Worm (Caenorhabditis elegans) whole organism, L3 larva: Measurements from ENCODE around the gene srbc-23.

Experiments used
- ama-1 ChIP-seq: fragments of 150-350 bp; optimal IDR thresholded peaks from 2 replicates; lab custom pipeline; 2018
- ceh-16 ChIP-seq: sonication (generic microtip); optimal IDR thresholded peaks from 2 replicates; lab custom pipeline; 2017; ENCODE audit warnings: missing biosample characterization, missing genetic modification characterization
- ceh-28 ChIP-seq: fragments of 150-350 bp; optimal IDR thresholded peaks from 2 replicates; lab custom pipeline; 2014; ENCODE audit warnings: missing biosample characterization, missing genetic modification reagents, missing genetic modification characterization
- ceh-82 ChIP-seq: fragments of 150-350 bp; optimal IDR thresholded peaks from 2 replicates; lab custom pipeline; 2014; ENCODE audit warnings: missing biosample characterization, missing genetic modification characterization
- ceh-9 ChIP-seq: sonication (generic microtip); optimal IDR thresholded peaks from 2 replicates; lab custom pipeline; 2018; ENCODE audit warnings: missing biosample characterization, missing genetic modification characterization
- daf-12 ChIP-seq: fragments of 150-350 bp; optimal IDR thresholded peaks from 2 replicates; lab custom pipeline; 2014; ENCODE audit warnings: missing biosample characterization, missing genetic modification reagents, missing genetic modification characterization
- egl-27 ChIP-seq: sonication (generic microtip); optimal IDR thresholded peaks from 4 replicates; lab custom pipeline; 2017; ENCODE audit warnings: missing biosample characterization, missing genetic modification reagents, missing genetic modification characterization
- egl-5 ChIP-seq: fragments of 150-350 bp; optimal IDR thresholded peaks from 2 replicates; lab custom pipeline; 2017; ENCODE audit warnings: missing biosample characterization, missing genetic modification reagents, missing genetic modification characterization, inconsistent platforms
- elt-1 ChIP-seq: fragments of 150-350 bp; optimal IDR thresholded peaks from 2 replicates; lab custom pipeline; 2014; ENCODE audit warnings: missing biosample characterization, missing genetic modification characterization
- elt-2 ChIP-seq: sonication (generic microtip); optimal IDR thresholded peaks from 2 replicates; lab custom pipeline; 2016; ENCODE audit warnings: missing genetic modification reagents, mild to moderate bottlenecking, missing genetic modification characterization, missing compliant biosample characterization
- elt-3 ChIP-seq, 3 experiments: fragments of 150-350 bp in 1 of 3; sonication (generic microtip) in 2 of 3; optimal IDR thresholded peaks; 2 replicates in 2 of 3; 4 replicates in 1 of 3; lab custom pipeline; 2014 to 2017; ENCODE audit warnings: missing biosample characterization in 3 of 3, missing genetic modification characterization in 3 of 3
- eor-1 ChIP-seq, 2 experiments: fragments of 150-350 bp; optimal IDR thresholded peaks; 2 replicates each; lab custom pipeline; 2014 to 2018; ENCODE audit warnings: missing biosample characterization in 2 of 2, missing genetic modification characterization in 2 of 2
- fos-1 ChIP-seq: fragments of 150-350 bp; optimal IDR thresholded peaks from 2 replicates; lab custom pipeline; 2014; ENCODE audit warnings: missing biosample characterization, missing genetic modification characterization
- jun-1 ChIP-seq: fragments of 150-350 bp; optimal IDR thresholded peaks from 2 replicates; lab custom pipeline; 2014; ENCODE audit warnings: missing biosample characterization, missing genetic modification reagents, missing genetic modification characterization
- lin-15B ChIP-seq: fragments of 150-350 bp; optimal IDR thresholded peaks from 2 replicates; lab custom pipeline; 2014; ENCODE audit warnings: missing biosample characterization, missing genetic modification characterization
- lin-39 ChIP-seq: fragments of 150-350 bp; optimal IDR thresholded peaks from 2 replicates; lab custom pipeline; 2018; ENCODE audit warnings: missing biosample characterization, missing genetic modification reagents, missing genetic modification characterization
- lsy-12 ChIP-seq: sonication (generic microtip); optimal IDR thresholded peaks from 2 replicates; lab custom pipeline; 2016; ENCODE audit warnings: mild to moderate bottlenecking, missing genetic modification characterization, missing compliant biosample characterization
- mdl-1 ChIP-seq: fragments of 150-350 bp; optimal IDR thresholded peaks from 2 replicates; lab custom pipeline; 2014; ENCODE audit warnings: missing biosample characterization, missing genetic modification characterization
- mml-1 ChIP-seq: fragments of 150-350 bp; sonication (generic microtip); optimal IDR thresholded peaks from 3 replicates; lab custom pipeline; 2014; ENCODE audit warnings: missing biosample characterization, missing genetic modification characterization
- nfya-1 ChIP-seq: sonication (generic microtip); optimal IDR thresholded peaks from 2 replicates; lab custom pipeline; 2017; ENCODE audit warnings: missing genetic modification characterization, mild to moderate bottlenecking, missing compliant biosample characterization, antibody characterized with exemption, moderate library complexity; ENCODE audit not compliant: insufficient read depth
- nhr-11 ChIP-seq: fragments of 150-350 bp; optimal IDR thresholded peaks from 2 replicates; lab custom pipeline; 2014; ENCODE audit warnings: missing biosample characterization, missing genetic modification characterization
- nhr-12 ChIP-seq: fragments of 150-350 bp; optimal IDR thresholded peaks from 2 replicates; lab custom pipeline; 2014; ENCODE audit warnings: missing biosample characterization, missing genetic modification characterization
- nhr-23 ChIP-seq: fragments of 150-350 bp; optimal IDR thresholded peaks from 2 replicates; lab custom pipeline; 2014; ENCODE audit warnings: missing biosample characterization, missing genetic modification reagents, missing genetic modification characterization
- nhr-237 ChIP-seq: fragments of 150-350 bp; optimal IDR thresholded peaks from 2 replicates; lab custom pipeline; 2014; ENCODE audit warnings: missing biosample characterization, missing genetic modification characterization
- nhr-25 ChIP-seq: sonication (generic microtip); optimal IDR thresholded peaks from 2 replicates; lab custom pipeline; 2017; ENCODE audit warnings: missing biosample characterization, missing genetic modification characterization
- nhr-43 ChIP-seq: sonication (generic microtip); optimal IDR thresholded peaks from 2 replicates; lab custom pipeline; 2016; ENCODE audit warnings: mild to moderate bottlenecking, missing genetic modification characterization, missing compliant biosample characterization; ENCODE audit not compliant: poor library complexity, severe bottlenecking
- nhr-67 ChIP-seq: fragments of 150-350 bp; optimal IDR thresholded peaks from 2 replicates; lab custom pipeline; 2014; ENCODE audit warnings: missing biosample characterization, missing genetic modification characterization
- nhr-76 ChIP-seq: fragments of 150-350 bp; sonication (generic microtip); optimal IDR thresholded peaks from 5 replicates; lab custom pipeline; 2014; ENCODE audit warnings: missing biosample characterization, missing genetic modification characterization
- pha-4 ChIP-seq: fragments of 150-350 bp; optimal IDR thresholded peaks from 2 replicates; lab custom pipeline; 2014; ENCODE audit warnings: missing biosample characterization, missing genetic modification reagents, missing genetic modification characterization
- pqm-1 ChIP-seq: fragments of 150-350 bp; optimal IDR thresholded peaks from 2 replicates; lab custom pipeline; 2017; ENCODE audit warnings: missing biosample characterization, missing genetic modification characterization, inconsistent platforms
- sea-2 ChIP-seq: fragments of 150-350 bp; sonication (generic microtip); optimal IDR thresholded peaks from 4 replicates; lab custom pipeline; 2014; ENCODE audit warnings: missing biosample characterization, missing genetic modification reagents, missing genetic modification characterization
- skn-1 ChIP-seq: fragments of 150-350 bp; optimal IDR thresholded peaks from 2 replicates; lab custom pipeline; 2014; ENCODE audit warnings: missing biosample characterization, missing genetic modification characterization
- snpc-4 ChIP-seq: fragments of 150-350 bp; optimal IDR thresholded peaks from 2 replicates; lab custom pipeline; 2014; ENCODE audit warnings: missing biosample characterization, missing genetic modification characterization
- tbx-2 ChIP-seq: sonication (generic microtip); optimal IDR thresholded peaks from 2 replicates; lab custom pipeline; 2016; ENCODE audit warnings: mild to moderate bottlenecking, missing genetic modification characterization, missing compliant biosample characterization
- unc-39 ChIP-seq: sonication (generic microtip); optimal IDR thresholded peaks from 4 replicates; lab custom pipeline; 2017; ENCODE audit warnings: missing biosample characterization, missing genetic modification characterization
- zag-1 ChIP-seq: fragments of 150-350 bp; optimal IDR thresholded peaks from 2 replicates; lab custom pipeline; 2014; ENCODE audit warnings: missing biosample characterization, missing genetic modification characterization
- ztf-11 ChIP-seq: fragments of 150-350 bp; optimal IDR thresholded peaks from 2 replicates; lab custom pipeline; 2014; ENCODE audit warnings: missing biosample characterization, missing genetic modification characterization
- ztf-4 ChIP-seq: fragments of 150-350 bp; optimal IDR thresholded peaks from 2 replicates; lab custom pipeline; 2014; ENCODE audit warnings: missing biosample characterization, missing genetic modification characterization

srbc-23 gene

ce11 chrV:2177307-2177764 is 24.0 kb downstream of the srbc-23 start, which contains the start of gene srbc-17:
TSS of gene srbc-17 (plus strand) at chrV:2177714.
- TF ChIP-seq mml-1: no peak
- TF ChIP-seq jun-1 (tag; lab: Kevin White, UChicago): no peak
- no peak for TF ChIP-seq ceh-82 (tag; lab: Kevin White, UChicago)
- no peak for TF ChIP-seq nhr-76 (tag; lab: Kevin White, UChicago)
- TF ChIP-seq tbx-2: no peak
- TF ChIP-seq lin-39 (tag; lab: Kevin White, UChicago): no peak
- TF ChIP-seq nfya-1 (tag; lab: Kevin White, UChicago): no peak
- TF ChIP-seq egl-5 (tag; lab: Kevin White, UChicago): no peak
- no peak for TF ChIP-seq ztf-11 (tag; lab: Kevin White, UChicago)
- no peak for TF ChIP-seq nhr-25
- TF ChIP-seq ztf-4: no peak
- TF ChIP-seq daf-12 (tag; lab: Kevin White, UChicago): no peak
- TF ChIP-seq sea-2 (GFP tag; lab: Kevin White, UChicago): no peak
- no peak for TF ChIP-seq mdl-1 (tag; lab: Kevin White, UChicago)
- TF ChIP-seq elt-3 (tag; optimal IDR thresholded peaks at IDR 0.05; lab: Kevin White, UChicago): no peak

ce11 chrV:2179214-2179613 is 25.8 kb downstream of the srbc-23 start, which contains the start of gene cyp-33C1:
TSS of gene cyp-33C1 (plus strand) at chrV:2179514.
- TF ChIP-seq lin-15B (tag; lab: Kevin White, UChicago) (no peak), zag-1 (tag; lab: Kevin White, UChicago) (no peak), elt-1 (tag; lab: Kevin White, UChicago) (no peak), nhr-43 (no peak), lsy-12 (tag; lab: Kevin White, UChicago) (no peak), egl-27 (no peak), pha-4 (no peak), nfya-1 (tag; lab: Kevin White, UChicago) (no peak), tbx-2 (no peak)

ce11 chrV:2181738-2182137 is 28.4 kb downstream of the srbc-23 start, which contains the start of gene srbc-16:
TSS of gene srbc-16 (plus strand) at chrV:2182038.
- TF ChIP-seq ceh-28 (tag; lab: Kevin White, UChicago): no peak
- no peak for TF ChIP-seq zag-1 (tag; lab: Kevin White, UChicago)
- no peak for TF ChIP-seq ama-1 (lab: Kevin White, UChicago)
- TF ChIP-seq nhr-12 (tag; lab: Kevin White, UChicago): no peak
- TF ChIP-seq nfya-1 (tag; lab: Kevin White, UChicago): no peak
- no peak for TF ChIP-seq pqm-1 (tag; lab: Kevin White, UChicago)
- TF ChIP-seq elt-1 (tag; lab: Kevin White, UChicago): no peak
- no peak for TF ChIP-seq jun-1 (tag; lab: Kevin White, UChicago)
- no peak for TF ChIP-seq snpc-4 (tag; lab: Kevin White, UChicago)
- no peak for TF ChIP-seq skn-1
- no peak for TF ChIP-seq fos-1 (tag; lab: Kevin White, UChicago)
- TF ChIP-seq elt-3 (tag; optimal IDR thresholded peaks at IDR 0.05; lab: Kevin White, UChicago): no peak
- no peak for TF ChIP-seq ceh-16 (tag; lab: Kevin White, UChicago)
- TF ChIP-seq pha-4: no peak
- no peak for TF ChIP-seq daf-12 (tag; lab: Kevin White, UChicago)
- TF ChIP-seq egl-27: no peak
- no peak for TF ChIP-seq eor-1 (tag; optimal IDR thresholded peaks at IDR 0.05; lab: Kevin White, UChicago)
- no peak for TF ChIP-seq ceh-9
- TF ChIP-seq nhr-11 (tag; lab: Kevin White, UChicago): no peak

ce11 chrV:2183162-2183561 is 29.8 kb downstream of the srbc-23 start, which contains the start of gene cyp-33C2:
TSS of gene cyp-33C2 (plus strand) at chrV:2183488.
- TF ChIP-seq nhr-67 (tag; lab: Kevin White, UChicago): no peak
- TF ChIP-seq eor-1 (tag; optimal IDR thresholded peaks at IDR 0.05; lab: Kevin White, UChicago): no peak
- TF ChIP-seq skn-1: no peak
- no peak for TF ChIP-seq nhr-23 (tag; lab: Kevin White, UChicago)
- no peak for TF ChIP-seq mdl-1 (tag; lab: Kevin White, UChicago)
- TF ChIP-seq unc-39 (tag; lab: Kevin White, UChicago): no peak
- TF ChIP-seq elt-3 (tag; optimal IDR thresholded peaks at IDR 0.05; lab: Kevin White, UChicago): no peak
- TF ChIP-seq elt-2 (tag; lab: Kevin White, UChicago): no peak
- no peak for TF ChIP-seq pha-4
- no peak for TF ChIP-seq tbx-2
- TF ChIP-seq ceh-82 (tag; lab: Kevin White, UChicago): no peak
- no peak for TF ChIP-seq nhr-237
- TF ChIP-seq snpc-4 (tag; lab: Kevin White, UChicago): no peak
- TF ChIP-seq egl-27: no peak
- TF ChIP-seq ama-1 (lab: Kevin White, UChicago): no peak
- TF ChIP-seq ztf-4: no peak
